Worm (Caenorhabditis elegans) whole organism, L3 larva: ENCODE measurements around the gene C28H8.3.

Experiments
- ZK546.5 ChIP-seq: sonication (generic microtip); optimal IDR thresholded peaks from 2 replicates; lab custom pipeline; 2017; ENCODE audit warnings: missing biosample characterization, missing genetic modification characterization
- aly-2 ChIP-seq: fragments of 150-350 bp; optimal IDR thresholded peaks from 2 replicates; lab custom pipeline; 2014; ENCODE audit warnings: missing biosample characterization, missing genetic modification characterization
- ama-1 ChIP-seq: fragments of 150-350 bp; optimal IDR thresholded peaks from 2 replicates; lab custom pipeline; 2018
- ceh-16 ChIP-seq: sonication (generic microtip); optimal IDR thresholded peaks from 2 replicates; lab custom pipeline; 2017; ENCODE audit warnings: missing biosample characterization, missing genetic modification characterization
- ceh-28 ChIP-seq: fragments of 150-350 bp; optimal IDR thresholded peaks from 2 replicates; lab custom pipeline; 2014; ENCODE audit warnings: missing biosample characterization, missing genetic modification reagents, missing genetic modification characterization
- ceh-82 ChIP-seq: fragments of 150-350 bp; optimal IDR thresholded peaks from 2 replicates; lab custom pipeline; 2014; ENCODE audit warnings: missing biosample characterization, missing genetic modification characterization
- ceh-9 ChIP-seq: sonication (generic microtip); optimal IDR thresholded peaks from 2 replicates; lab custom pipeline; 2018; ENCODE audit warnings: missing biosample characterization, missing genetic modification characterization
- daf-12 ChIP-seq: fragments of 150-350 bp; optimal IDR thresholded peaks from 2 replicates; lab custom pipeline; 2014; ENCODE audit warnings: missing biosample characterization, missing genetic modification reagents, missing genetic modification characterization
- egl-27 ChIP-seq: sonication (generic microtip); optimal IDR thresholded peaks from 4 replicates; lab custom pipeline; 2017; ENCODE audit warnings: missing biosample characterization, missing genetic modification reagents, missing genetic modification characterization
- egl-5 ChIP-seq: fragments of 150-350 bp; optimal IDR thresholded peaks from 2 replicates; lab custom pipeline; 2017; ENCODE audit warnings: missing biosample characterization, missing genetic modification reagents, missing genetic modification characterization, inconsistent platforms
- elt-1 ChIP-seq: fragments of 150-350 bp; optimal IDR thresholded peaks from 2 replicates; lab custom pipeline; 2014; ENCODE audit warnings: missing biosample characterization, missing genetic modification characterization
- elt-2 ChIP-seq: sonication (generic microtip); optimal IDR thresholded peaks from 2 replicates; lab custom pipeline; 2016; ENCODE audit warnings: missing genetic modification reagents, mild to moderate bottlenecking, missing genetic modification characterization, missing compliant biosample characterization
- elt-3 ChIP-seq, 3 experiments: fragments of 150-350 bp in 1 of 3; sonication (generic microtip) in 2 of 3; optimal IDR thresholded peaks; 2 replicates in 2 of 3; 4 replicates in 1 of 3; lab custom pipeline; 2014 to 2017; ENCODE audit warnings: missing biosample characterization in 3 of 3, missing genetic modification characterization in 3 of 3
- fkh-10 ChIP-seq: sonication (generic microtip); optimal IDR thresholded peaks from 2 replicates; lab custom pipeline; 2017; ENCODE audit warnings: missing biosample characterization, missing genetic modification reagents, missing genetic modification characterization
- fkh-2 ChIP-seq: fragments of 150-350 bp; optimal IDR thresholded peaks from 2 replicates; lab custom pipeline; 2014; ENCODE audit warnings: missing biosample characterization, missing genetic modification reagents, missing genetic modification characterization
- fos-1 ChIP-seq: fragments of 150-350 bp; optimal IDR thresholded peaks from 2 replicates; lab custom pipeline; 2014; ENCODE audit warnings: missing biosample characterization, missing genetic modification characterization
- hmg-11 ChIP-seq: sonication (generic microtip); optimal IDR thresholded peaks from 2 replicates; lab custom pipeline; 2016; ENCODE audit warnings: missing genetic modification characterization, missing compliant biosample characterization
- jun-1 ChIP-seq: fragments of 150-350 bp; optimal IDR thresholded peaks from 2 replicates; lab custom pipeline; 2014; ENCODE audit warnings: missing biosample characterization, missing genetic modification reagents, missing genetic modification characterization
- lin-15B ChIP-seq: fragments of 150-350 bp; optimal IDR thresholded peaks from 2 replicates; lab custom pipeline; 2014; ENCODE audit warnings: missing biosample characterization, missing genetic modification characterization
- lin-39 ChIP-seq: fragments of 150-350 bp; optimal IDR thresholded peaks from 2 replicates; lab custom pipeline; 2018; ENCODE audit warnings: missing biosample characterization, missing genetic modification reagents, missing genetic modification characterization
- lsy-12 ChIP-seq: sonication (generic microtip); optimal IDR thresholded peaks from 2 replicates; lab custom pipeline; 2016; ENCODE audit warnings: mild to moderate bottlenecking, missing genetic modification characterization, missing compliant biosample characterization
- mdl-1 ChIP-seq: fragments of 150-350 bp; optimal IDR thresholded peaks from 2 replicates; lab custom pipeline; 2014; ENCODE audit warnings: missing biosample characterization, missing genetic modification characterization
- mml-1 ChIP-seq: fragments of 150-350 bp; sonication (generic microtip); optimal IDR thresholded peaks from 3 replicates; lab custom pipeline; 2014; ENCODE audit warnings: missing biosample characterization, missing genetic modification characterization
- nhr-12 ChIP-seq: fragments of 150-350 bp; optimal IDR thresholded peaks from 2 replicates; lab custom pipeline; 2014; ENCODE audit warnings: missing biosample characterization, missing genetic modification characterization
- nhr-23 ChIP-seq: fragments of 150-350 bp; optimal IDR thresholded peaks from 2 replicates; lab custom pipeline; 2014; ENCODE audit warnings: missing biosample characterization, missing genetic modification reagents, missing genetic modification characterization
- nhr-237 ChIP-seq: fragments of 150-350 bp; optimal IDR thresholded peaks from 2 replicates; lab custom pipeline; 2014; ENCODE audit warnings: missing biosample characterization, missing genetic modification characterization
- nhr-28 ChIP-seq: fragments of 150-350 bp; optimal IDR thresholded peaks from 2 replicates; lab custom pipeline; 2014; ENCODE audit warnings: missing biosample characterization, missing genetic modification characterization
- nhr-43 ChIP-seq: sonication (generic microtip); optimal IDR thresholded peaks from 2 replicates; lab custom pipeline; 2016; ENCODE audit warnings: mild to moderate bottlenecking, missing genetic modification characterization, missing compliant biosample characterization; ENCODE audit not compliant: poor library complexity, severe bottlenecking
- nhr-76 ChIP-seq: fragments of 150-350 bp; sonication (generic microtip); optimal IDR thresholded peaks from 5 replicates; lab custom pipeline; 2014; ENCODE audit warnings: missing biosample characterization, missing genetic modification characterization
- nhr-77 ChIP-seq: fragments of 150-350 bp; optimal IDR thresholded peaks from 2 replicates; lab custom pipeline; 2014; ENCODE audit warnings: missing biosample characterization, missing genetic modification characterization
- pha-4 ChIP-seq: fragments of 150-350 bp; optimal IDR thresholded peaks from 2 replicates; lab custom pipeline; 2014; ENCODE audit warnings: missing biosample characterization, missing genetic modification reagents, missing genetic modification characterization
- pqm-1 ChIP-seq: fragments of 150-350 bp; optimal IDR thresholded peaks from 2 replicates; lab custom pipeline; 2017; ENCODE audit warnings: missing biosample characterization, missing genetic modification characterization, inconsistent platforms
- sea-2 ChIP-seq: fragments of 150-350 bp; sonication (generic microtip); optimal IDR thresholded peaks from 4 replicates; lab custom pipeline; 2014; ENCODE audit warnings: missing biosample characterization, missing genetic modification reagents, missing genetic modification characterization
- skn-1 ChIP-seq: fragments of 150-350 bp; optimal IDR thresholded peaks from 2 replicates; lab custom pipeline; 2014; ENCODE audit warnings: missing biosample characterization, missing genetic modification characterization
- snpc-4 ChIP-seq: fragments of 150-350 bp; optimal IDR thresholded peaks from 2 replicates; lab custom pipeline; 2014; ENCODE audit warnings: missing biosample characterization, missing genetic modification characterization
- unc-39 ChIP-seq: sonication (generic microtip); optimal IDR thresholded peaks from 4 replicates; lab custom pipeline; 2017; ENCODE audit warnings: missing biosample characterization, missing genetic modification characterization
- unc-62 ChIP-seq: fragments of 150-350 bp; sonication (generic microtip); optimal IDR thresholded peaks from 4 replicates; lab custom pipeline; 2014; ENCODE audit warnings: missing biosample characterization, missing genetic modification reagents, missing genetic modification characterization
- zag-1 ChIP-seq: fragments of 150-350 bp; optimal IDR thresholded peaks from 2 replicates; lab custom pipeline; 2014; ENCODE audit warnings: missing biosample characterization, missing genetic modification characterization
- ztf-4 ChIP-seq: fragments of 150-350 bp; optimal IDR thresholded peaks from 2 replicates; lab custom pipeline; 2014; ENCODE audit warnings: missing biosample characterization, missing genetic modification characterization

Gene C28H8.3

ce11 chrIII:5908408-5908807 lies at the start of gene C28H8.3:
Gene C28H8.3 (plus strand): TSS chrIII:5908700.
- TF ChIP-seq aly-2 (tag; lab: Kevin White, UChicago) (no peak), snpc-4 (tag; lab: Kevin White, UChicago) (no peak), ceh-28 (peak; percentile 1), ama-1 (lab: Kevin White, UChicago) (peak; percentile 27), lin-15B (tag; lab: Kevin White, UChicago) (no peak), nhr-237 (tag; lab: Kevin White, UChicago) (no peak)
- TF ChIP-seq, all 47 proteins: peak for 2

ce11 chrIII:5859008-5859407 lies 49.5 kb upstream of the C28H8.3 start, which contains the start of gene dpf-4:
Gene dpf-4 (plus strand): TSS chrIII:5859308.
- TF ChIP-seq nhr-12 (tag; lab: Kevin White, UChicago) (no peak), ztf-4 (tag; lab: Kevin White, UChicago) (peak; percentile 10)

ce11 chrIII:5863774-5864173 lies 44.7 kb upstream of the C28H8.3 start, which contains the start of gene dnpp-1:
Gene dnpp-1 (minus strand): TSS chrIII:5863803.
- TF ChIP-seq nhr-77 (tag; lab: Kevin White, UChicago), result no peak
- peak; percentile 61 for TF ChIP-seq pqm-1 (tag; lab: Kevin White, UChicago)
- TF ChIP-seq elt-2 (tag; lab: Kevin White, UChicago), result peak; percentile 97

ce11 chrIII:5864270-5864669 lies 44.2 kb upstream of the C28H8.3 start, which contains the start of gene rabn-5:
Gene rabn-5 (plus strand): TSS chrIII:5864553.
- TF ChIP-seq pha-4 (tag; lab: Kevin White, UChicago) (peak; percentile 5), fkh-2 (tag; lab: Kevin White, UChicago) (no peak)

- TF ChIP-seq nhr-76 (tag; lab: Kevin White, UChicago) (no peak), lin-39 (no peak), hmg-11 (tag; lab: Kevin White, UChicago) (no peak), elt-1 (no peak), jun-1 (no peak), skn-1 (tag; lab: Kevin White, UChicago) (no peak)
These were observed 40.1 kb upstream of the C28H8.3 start, which contains the start of gene eng-1 for ce11 chrIII:5868401-5868800. Gene eng-1 (minus strand): TSS chrIII:5868501.

- TF ChIP-seq elt-3 (tag; optimal IDR thresholded peaks at IDR 0.05; lab: Kevin White, UChicago), result no peak
- peak; percentile 13 for TF ChIP-seq pha-4 (tag; lab: Kevin White, UChicago)
- TF ChIP-seq, all 47 proteins: peak for 1
These were observed 39.1 kb upstream of the C28H8.3 start, which contains the start of gene F01F1.15 for ce11 chrIII:5869429-5869828. Gene F01F1.15 (minus strand): TSS chrIII:5869529.

- TF ChIP-seq lin-15B (tag; lab: Kevin White, UChicago), result peak; percentile 69
- no peak for TF ChIP-seq unc-39 (tag; lab: Kevin White, UChicago)
- TF ChIP-seq elt-1, result no peak
- TF ChIP-seq lin-39, result peak; percentile 26
- no peak for TF ChIP-seq nhr-76 (tag; lab: Kevin White, UChicago)
- TF ChIP-seq egl-27 (tag; lab: Kevin White, UChicago), result no peak
- TF ChIP-seq ZK546.5 (tag; lab: Kevin White, UChicago), result no peak
- TF ChIP-seq ceh-16, result no peak
- TF ChIP-seq sea-2 (GFP tag; lab: Kevin White, UChicago), result no peak
- no peak for TF ChIP-seq mdl-1 (tag; lab: Kevin White, UChicago)
- peak; percentile 28 for TF ChIP-seq pqm-1 (tag; lab: Kevin White, UChicago)
- TF ChIP-seq egl-5 (tag; lab: Kevin White, UChicago), result no peak
- peak; percentile 13 for TF ChIP-seq elt-2 (tag; lab: Kevin White, UChicago)
- TF ChIP-seq zag-1 (tag; lab: Kevin White, UChicago), result no peak
- TF ChIP-seq mml-1 (tag; lab: Kevin White, UChicago), result no peak
- no peak for TF ChIP-seq unc-62 (GFP tag; lab: Kevin White, UChicago)
- TF ChIP-seq daf-12, result no peak
- peak; percentile 91 for TF ChIP-seq pha-4 (tag; lab: Kevin White, UChicago)
- TF ChIP-seq jun-1, result peak; percentile 3
- TF ChIP-seq ceh-82 (tag; lab: Kevin White, UChicago), result no peak
- TF ChIP-seq ceh-9 (tag; lab: Kevin White, UChicago), result no peak
- TF ChIP-seq elt-3 (tag; optimal IDR thresholded peaks at IDR 0.05; lab: Kevin White, UChicago), result no peak
- peak; percentile 32 for TF ChIP-seq snpc-4 (tag; lab: Kevin White, UChicago)
- TF ChIP-seq nhr-237 (tag; lab: Kevin White, UChicago), result no peak
- no peak for TF ChIP-seq fkh-10
- TF ChIP-seq nhr-28 (tag; lab: Kevin White, UChicago), result no peak
- TF ChIP-seq nhr-12 (tag; lab: Kevin White, UChicago), result no peak
- TF ChIP-seq aly-2 (tag; lab: Kevin White, UChicago), result no peak
- TF ChIP-seq lsy-12, result peak; percentile 73
- TF ChIP-seq nhr-23, result peak; percentile 84
- TF ChIP-seq ztf-4 (tag; lab: Kevin White, UChicago), result no peak
- TF ChIP-seq fos-1 (tag; lab: Kevin White, UChicago), result no peak
- TF ChIP-seq ama-1 (lab: Kevin White, UChicago), result no peak
- TF ChIP-seq nhr-43 (tag; lab: Kevin White, UChicago), result peak; percentile 85
- TF ChIP-seq ceh-28, result peak; percentile 22
These were observed 36.7 kb upstream of the C28H8.3 start, which contains the start of the genes F01F1.11 and F01F1.3 for ce11 chrIII:5871760-5872159. Gene F01F1.11 (minus strand): TSS chrIII:5871877. Gene F01F1.3 (plus strand): TSS chrIII:5871938.
